Worm (Caenorhabditis elegans) whole organism, late embryonic: ENCODE data around the gene rol-3.

Source experiments
- K09A11.1 ChIP-seq: sonication (generic microtip); optimal IDR thresholded peaks from 2 replicates; lab custom pipeline; 2017; ENCODE audit warnings: antibody characterized with exemption, mild to moderate bottlenecking, missing genetic modification characterization, missing compliant biosample characterization; ENCODE audit not compliant: insufficient read depth
- dve-1 ChIP-seq: sonication (generic microtip); optimal IDR thresholded peaks from 2 replicates; lab custom pipeline; 2017; ENCODE audit warnings: antibody characterized with exemption, mild to moderate bottlenecking, missing genetic modification characterization, missing compliant biosample characterization
- lin-11 ChIP-seq: fragments of 200-800 bp; sonication (Bioruptor generic); optimal IDR thresholded peaks from 2 replicates; lab custom pipeline; 2018; ENCODE audit warnings: mild to moderate bottlenecking, missing genetic modification characterization, missing compliant biosample characterization
- nfya-1 ChIP-seq: sonication (generic microtip); optimal IDR thresholded peaks from 2 replicates; lab custom pipeline; 2017; ENCODE audit warnings: missing genetic modification characterization, mild to moderate bottlenecking, missing compliant biosample characterization, antibody characterized with exemption, moderate library complexity
- npax-4 ChIP-seq: sonication (generic microtip); optimal IDR thresholded peaks from 2 replicates; lab custom pipeline; 2016; ENCODE audit warnings: missing genetic modification characterization, missing compliant biosample characterization

ce11 chrV:8238290-8238689 is at the start of gene rol-3:
- TF ChIP-seq K09A11.1 (no peak), lin-11 (tag; lab: Kevin White, UChicago) (no peak), dve-1 (tag; lab: Kevin White, UChicago) (no peak), nfya-1 (tag; lab: Kevin White, UChicago) (no peak), npax-4 (tag; lab: Kevin White, UChicago) (no peak)
